Fruit fly (Drosophila melanogaster) whole organism, wandering third instar larva: ENCODE measurements around the gene CG10738.

Experiments
- Abd-B ChIP-seq: fragments of >200 bp; optimal IDR thresholded peaks from 2 replicates; lab custom pipeline; 2017; ENCODE audit warnings: missing biosample characterization, missing genetic modification characterization
- CG9705 ChIP-seq: fragments of 200-800 bp; sonication (Bioruptor generic); optimal IDR thresholded peaks from 2 replicates; lab custom pipeline; 2018; ENCODE audit warnings: missing biosample characterization, mild to moderate bottlenecking, missing genetic modification characterization
- Hr78 ChIP-seq: fragments of >200 bp; optimal IDR thresholded peaks from 2 replicates; lab custom pipeline; 2017; ENCODE audit warnings: missing biosample characterization, missing genetic modification characterization
- Mio ChIP-seq: sonication (Bioruptor generic); optimal IDR thresholded peaks from 2 replicates; lab custom pipeline; 2016; ENCODE audit warnings: missing biosample characterization, missing genetic modification characterization
- OdsH ChIP-seq: fragments of 200-800 bp; sonication (Bioruptor generic); optimal IDR thresholded peaks from 2 replicates; lab custom pipeline; 2016; ENCODE audit warnings: missing biosample characterization, mild to moderate bottlenecking, missing genetic modification characterization
- dl ChIP-seq, 2 experiments: fragments of 175-275, 200-275 bp in 1 of 2; fragments of 200-275 bp in 1 of 2; sonication (Bioruptor generic); optimal IDR thresholded peaks; lab custom pipeline; 2018; ENCODE audit warnings: mild to moderate bottlenecking in 2 of 2, missing biosample characterization in 2 of 2, missing genetic modification characterization in 2 of 2, moderate library complexity in 2 of 2; ENCODE audit not compliant: partially characterized antibody in 2 of 2, insufficient read depth in 1 of 2
- dsf ChIP-seq: sonication (Bioruptor generic); optimal IDR thresholded peaks from 2 replicates; lab custom pipeline; 2016; ENCODE audit warnings: missing biosample characterization, missing genetic modification characterization, borderline replicate concordance
- fru ChIP-seq: fragments of 200-800 bp; sonication (Bioruptor generic); optimal IDR thresholded peaks from 3 replicates; lab custom pipeline; 2016; ENCODE audit warnings: missing biosample characterization, mild to moderate bottlenecking, missing genetic modification characterization
- h ChIP-seq: fragments of 200-800 bp; sonication (Bioruptor generic); optimal IDR thresholded peaks from 3 replicates; lab custom pipeline; 2016; ENCODE audit warnings: missing biosample characterization, mild to moderate bottlenecking, missing genetic modification characterization
- lola ChIP-seq: fragments of >200 bp; optimal IDR thresholded peaks from 2 replicates; lab custom pipeline; 2017; ENCODE audit warnings: missing biosample characterization, missing genetic modification characterization
- psq ChIP-seq: fragments of 200-800 bp; sonication (Bioruptor generic); optimal IDR thresholded peaks from 3 replicates; lab custom pipeline; 2017; ENCODE audit warnings: missing biosample characterization, mild to moderate bottlenecking, missing genetic modification characterization, moderate library complexity
- sage ChIP-seq: fragments of 200-800 bp; sonication (Bioruptor generic); optimal IDR thresholded peaks from 2 replicates; lab custom pipeline; 2016; ENCODE audit warnings: missing biosample characterization, mild to moderate bottlenecking, missing genetic modification characterization
- sv ChIP-seq: fragments of 200-800 bp; sonication (Bioruptor generic); optimal IDR thresholded peaks from 3 replicates; lab custom pipeline; 2016; ENCODE audit warnings: missing biosample characterization, missing genetic modification characterization
- usp ChIP-seq: fragments of >200 bp; optimal IDR thresholded peaks from 2 replicates; lab custom pipeline; 2017; ENCODE audit warnings: missing biosample characterization, missing genetic modification characterization

dm6 chr3L:13480241-13480627 lies 29.7 kb downstream of the CG10738 start:
- TF ChIP-seq usp (GFP tag; lab: Kevin White, UChicago) (no peak), Mio (GFP tag; lab: Kevin White, UChicago) (no peak), dsf (GFP tag; lab: Kevin White, UChicago) (no peak), lola (GFP tag; lab: Kevin White, UChicago) (no peak), OdsH (GFP tag; lab: Kevin White, UChicago) (no peak), sage (GFP tag; lab: Kevin White, UChicago) (no peak), sv (GFP tag; lab: Kevin White, UChicago) (no peak), Hr78 (GFP tag; lab: Kevin White, UChicago) (no peak), fru (GFP tag; lab: Kevin White, UChicago) (no peak), dl (GFP tag; optimal IDR thresholded peaks at IDR 0.05; lab: Kevin White, UChicago; ENCODE audit: insufficient read depth in 1 of 2, partially characterized antibody in 2 of 2) (no peak), psq (no peak), Abd-B (no peak), CG9705 (GFP tag; lab: Kevin White, UChicago) (no peak), h (no peak)
